Fruit fly (Drosophila melanogaster): ENCODE data around the gene CG13926.

CG13926 gene

dm6 chr3L:1569162-1569965 is 48.6 kb downstream of the CG13926 start, which contains the start of gene Tmep:
Gene Tmep (plus strand): TSS chr3L:1569181.
- no peak for TF ChIP-seq CG17801 (GFP tag; optimal IDR thresholded peaks at IDR 0.05; ENCODE audit: partially characterized antibody)

- TF ChIP-seq CG17801 (GFP tag; optimal IDR thresholded peaks at IDR 0.05; ENCODE audit: partially characterized antibody), result no peak
Observed at dm6 chr3L:1568225-1569161, 49.5 kb downstream of the CG13926 start, which contains the start of gene CG7879. Gene CG7879 (minus strand): TSS chr3L:1568608.

Measured in ovary, adult (tissue).